Fruit fly (Drosophila melanogaster): Measurements from ENCODE around the gene eag.
A peak's percentile ranks its signal among the peaks of the same experiment; 100 is the strongest.

The eag gene

dm6 chrX:14952097-14952844 lies 3.0 kb upstream of the eag start (continued):
- TF ChIP-seq CG9215 (GFP tag; IDR thresholded peaks at IDR 0.05) (no peak), BtbVII (GFP tag; optimal IDR thresholded peaks at IDR 0.05) (no peak), Hmr (GFP tag; optimal IDR thresholded peaks at IDR 0.05) (peak; percentile 2), Scr (GFP tag; IDR thresholded peaks at IDR 0.05; ENCODE audit: partially characterized antibody) (no peak), CG1832 (GFP tag; optimal IDR thresholded peaks at IDR 0.05) (no peak), cg (GFP tag; optimal IDR thresholded peaks at IDR 0.05) (no peak), CG12219 (GFP tag; optimal IDR thresholded peaks at IDR 0.05) (peak; percentile 12), Jarid2 (GFP tag; optimal IDR thresholded peaks at IDR 0.05) (no peak), ken (GFP tag; IDR thresholded peaks at IDR 0.05) (peak; percentile 58; the same call in 1 of the 3 replicates), CG14441 (GFP tag; IDR thresholded peaks at IDR 0.05) (peak; percentile 46), NFAT (GFP tag; IDR thresholded peaks at IDR 0.05) (no peak), ham (GFP tag; IDR thresholded peaks at IDR 0.05) (no peak), Fer2 (tag; optimal IDR thresholded peaks at IDR 0.05) (no peak), jigr1 (GFP tag; IDR thresholded peaks at IDR 0.05) (no peak), sens-2 (GFP tag; IDR thresholded peaks at IDR 0.05) (0 out of 2 replicates have a peak, but pooled peaks have one; percentile 22), inv (GFP tag; IDR thresholded peaks at IDR 0.05; ENCODE audit: partially characterized antibody) (no peak), CG10267 (tag; optimal IDR thresholded peaks at IDR 0.05) (peak; percentile 42), gcm2 (GFP tag; optimal IDR thresholded peaks at IDR 0.05) (no peak), Abd-B (GFP tag; optimal IDR thresholded peaks at IDR 0.05) (no peak), CG17359 (tag; optimal IDR thresholded peaks at IDR 0.05) (peak; percentile 72), repo (GFP tag; optimal IDR thresholded peaks at IDR 0.05) (no peak), z (GFP tag; IDR thresholded peaks at IDR 0.05) (no peak), Mrtf (GFP tag; IDR thresholded peaks at IDR 0.05) (no peak), lmd (GFP tag; IDR thresholded peaks at IDR 0.05) (peak; percentile 57), CG16813 (GFP tag; IDR thresholded peaks at IDR 0.05; ENCODE audit: partially characterized antibody) (no peak), CG34224 (GFP tag; IDR thresholded peaks at IDR 0.05; ENCODE audit: partially characterized antibody) (no peak), tin (GFP tag; optimal IDR thresholded peaks at IDR 0.05) (peak; percentile 36), Hr51 (GFP tag; optimal IDR thresholded peaks at IDR 0.05) (peak in 1 of 2 experiments; percentile 70), CG13775 (GFP tag; optimal IDR thresholded peaks at IDR 0.05) (peak; percentile 1), wdn (GFP tag; IDR thresholded peaks at IDR 0.05) (no peak), en (GFP tag; optimal IDR thresholded peaks at IDR 0.05) (peak; percentile 22), cwo (GFP tag; optimal IDR thresholded peaks at IDR 0.05) (no peak), Ssrp (tag; optimal IDR thresholded peaks at IDR 0.05) (peak; percentile 36), CTCF (GFP tag; optimal IDR thresholded peaks at IDR 0.05) (no peak), esg (GFP tag; conservative IDR thresholded peaks at IDR 0.05) (no peak; the same call in 1 of the 2 replicates), ranshi (GFP tag; IDR thresholded peaks at IDR 0.05) (peak; percentile 37; the same call in 1 of the 2 replicates), nmo (GFP tag; optimal IDR thresholded peaks at IDR 0.05) (peak; percentile 56), CG30403 (GFP tag; optimal IDR thresholded peaks at IDR 0.05) (peak; percentile 57), MESR4 (GFP tag; optimal IDR thresholded peaks at IDR 0.05) (no peak), Ravus (GFP tag; IDR thresholded peaks at IDR 0.05) (no peak), stwl (tag; optimal IDR thresholded peaks at IDR 0.05) (no peak), MTF-1 (GFP tag; optimal IDR thresholded peaks at IDR 0.05; ENCODE audit: borderline replicate concordance) (no peak), crol (GFP tag; IDR thresholded peaks at IDR 0.05) (peak; percentile 30; the same call in 1 of the 2 replicates), Deaf1 (tag; optimal IDR thresholded peaks at IDR 0.05) (no peak), Dfd (GFP tag; optimal IDR thresholded peaks at IDR 0.05) (no peak), slbo (GFP tag; IDR thresholded peaks at IDR 0.05) (no peak), Dref (GFP tag; IDR thresholded peaks at IDR 0.05) (no peak), CG6791 (GFP tag; IDR thresholded peaks at IDR 0.05; ENCODE audit: partially characterized antibody) (no peak), row (GFP tag; IDR thresholded peaks at IDR 0.05) (peak; percentile 65)
